Worm (Caenorhabditis elegans) whole organism, young adult: ENCODE results near the gene C17G10.6.
A peak's percentile ranks its signal among the peaks of the same experiment; 100 is the strongest.

ENCODE experiments used
- B0336.3 ChIP-seq: fragments of 200-800 bp; sonication (Bioruptor generic); IDR thresholded peaks from 2 replicates; pipeline ENCODE4 v1.3.6; 2022; ENCODE audit warnings: missing genetic modification characterization, missing compliant biosample characterization
- C17E4.6 ChIP-seq: fragments of 200-800 bp; sonication (Bioruptor generic); IDR thresholded peaks from 2 replicates; pipeline ENCODE4 v1.3.6; 2022; ENCODE audit warnings: missing genetic modification reagents, missing genetic modification characterization, missing compliant biosample characterization
- F49E8.2 ChIP-seq: sonication (generic microtip); optimal IDR thresholded peaks from 3 replicates; lab custom pipeline; 2017; ENCODE audit warnings: missing genetic modification characterization, mild to moderate bottlenecking, missing compliant biosample characterization, antibody characterized with exemption, moderate library complexity; ENCODE audit not compliant: insufficient read depth
- Y53F4B.3 ChIP-seq: fragments of 200-800 bp; sonication (Bioruptor generic); IDR thresholded peaks from 2 replicates; pipeline ENCODE4 v1.3.6; 2022; ENCODE audit warnings: missing genetic modification reagents, missing genetic modification characterization, missing compliant biosample characterization
- Y53G8AR.9 ChIP-seq: fragments of 200-800 bp; sonication (Bioruptor generic); conservative IDR thresholded peaks from 2 replicates; pipeline ENCODE4 v1.3.6; 2022; ENCODE audit warnings: missing genetic modification reagents, missing genetic modification characterization, missing compliant biosample characterization
- ZK185.1 ChIP-seq: sonication (generic microtip); optimal IDR thresholded peaks from 2 replicates; lab custom pipeline; 2016; ENCODE audit warnings: mild to moderate bottlenecking, missing genetic modification characterization, missing compliant biosample characterization; ENCODE audit not compliant: poor library complexity, severe bottlenecking
- bed-1 ChIP-seq: fragments of 200-800 bp; sonication (Bioruptor generic); IDR thresholded peaks from 2 replicates; pipeline ENCODE4 v1.3.6; 2022; ENCODE audit warnings: missing genetic modification reagents, missing genetic modification characterization, missing compliant biosample characterization
- ccch-3 ChIP-seq: fragments of 200-800 bp; sonication (Bioruptor generic); optimal IDR thresholded peaks from 2 replicates; lab custom pipeline; 2018; ENCODE audit warnings: mild to moderate bottlenecking, missing genetic modification characterization, missing compliant biosample characterization
- die-1 ChIP-seq: sonication (generic microtip); optimal IDR thresholded peaks from 2 replicates; lab custom pipeline; 2016; ENCODE audit warnings: missing genotype, mild to moderate bottlenecking, missing genetic modification characterization, missing compliant biosample characterization
- dox-1 ChIP-seq: fragments of 200-800 bp; sonication (Bioruptor generic); IDR thresholded peaks from 2 replicates; pipeline ENCODE4 v1.3.6; 2022; ENCODE audit warnings: missing genetic modification reagents, missing genetic modification characterization, missing compliant biosample characterization
- dpff-1 ChIP-seq: sonication (generic microtip); optimal IDR thresholded peaks from 2 replicates; lab custom pipeline; 2017; ENCODE audit warnings: mild to moderate bottlenecking, missing genetic modification characterization, missing compliant biosample characterization
- efl-1 ChIP-seq: fragments of 150-350 bp; optimal IDR thresholded peaks from 2 replicates; lab custom pipeline; 2014; ENCODE audit warnings: missing biosample characterization, missing genetic modification reagents, missing genetic modification characterization
- egl-44 ChIP-seq: fragments of 200-800 bp; sonication (Bioruptor generic); IDR thresholded peaks from 2 replicates; pipeline ENCODE4 v1.3.6; 2022; ENCODE audit warnings: missing genetic modification reagents, missing genetic modification characterization, missing compliant biosample characterization
- egrh-3 ChIP-seq: fragments of 200-800 bp; sonication (Bioruptor generic); IDR thresholded peaks from 2 replicates; pipeline ENCODE4 v1.3.6; 2022; ENCODE audit warnings: missing genetic modification reagents, missing genetic modification characterization, missing compliant biosample characterization
- ekl-4 ChIP-seq: fragments of 200-800 bp; sonication (Bioruptor generic); IDR thresholded peaks from 2 replicates; pipeline ENCODE4 v1.3.6; 2022; ENCODE audit warnings: missing genetic modification reagents, missing genetic modification characterization, missing compliant biosample characterization
- him-1 ChIP-seq: sonication (generic microtip); optimal IDR thresholded peaks from 2 replicates; lab custom pipeline; 2016; ENCODE audit warnings: missing genotype, missing genetic modification reagents, missing genetic modification characterization, missing compliant biosample characterization
- hlh-26 ChIP-seq: fragments of 200-800 bp; sonication (Bioruptor generic); conservative IDR thresholded peaks from 2 replicates; pipeline ENCODE4 v1.3.6; 2022; ENCODE audit warnings: missing genetic modification reagents, missing genetic modification characterization, missing compliant biosample characterization
- hmg-1.2 ChIP-seq: fragments of 200-800 bp; sonication (Bioruptor generic); IDR thresholded peaks from 2 replicates; pipeline ENCODE4 v1.3.6; 2022; ENCODE audit warnings: missing genetic modification reagents, missing genetic modification characterization, missing compliant biosample characterization
- hmg-20 ChIP-seq: fragments of 200-800 bp; sonication (Bioruptor generic); IDR thresholded peaks from 2 replicates; pipeline ENCODE4 v1.3.6; 2022; ENCODE audit warnings: missing genetic modification reagents, missing genetic modification characterization, missing compliant biosample characterization
- lag-1 ChIP-seq: fragments of 200-800 bp; sonication (Bioruptor generic); IDR thresholded peaks from 2 replicates; pipeline ENCODE4 v1.3.6; 2022; ENCODE audit warnings: missing genetic modification reagents, missing genetic modification characterization, missing compliant biosample characterization
- lin-26 ChIP-seq: fragments of 200-800 bp; sonication (Bioruptor generic); IDR thresholded peaks from 2 replicates; pipeline ENCODE4 v1.3.6; 2022; ENCODE audit warnings: missing genetic modification reagents, missing genetic modification characterization, missing compliant biosample characterization
- lin-35 ChIP-seq, 3 experiments: fragments of 150-350 bp in 2 of 3; sonication (generic microtip) in 1 of 3; optimal IDR thresholded peaks; 2 replicates each; lab custom pipeline; 2014 to 2018; ENCODE audit warnings: missing biosample characterization in 3 of 3, missing genetic modification characterization in 3 of 3, missing genetic modification reagents in 3 of 3
- lin-54 ChIP-seq: fragments of 200-800 bp; sonication (Bioruptor generic); optimal IDR thresholded peaks from 2 replicates; lab custom pipeline; 2018; ENCODE audit warnings: mild to moderate bottlenecking, missing genetic modification characterization, missing compliant biosample characterization
- lir-1 ChIP-seq: fragments of 200-800 bp; sonication (Bioruptor generic); conservative IDR thresholded peaks from 2 replicates; pipeline ENCODE4 v1.3.6; 2022; ENCODE audit warnings: missing genetic modification reagents, missing genetic modification characterization, missing compliant biosample characterization
- lsl-1 ChIP-seq: fragments of 200-800 bp; sonication (Bioruptor generic); optimal IDR thresholded peaks from 2 replicates; lab custom pipeline; 2018; ENCODE audit warnings: mild to moderate bottlenecking, missing genetic modification characterization, moderate library complexity, missing compliant biosample characterization
- madf-8 ChIP-seq: fragments of 200-800 bp; sonication (Bioruptor generic); conservative IDR thresholded peaks from 2 replicates; pipeline ENCODE4 v1.3.6; 2022; ENCODE audit warnings: missing genetic modification reagents, missing genetic modification characterization, missing compliant biosample characterization
- mcd-1 ChIP-seq: fragments of 200-800 bp; sonication (Bioruptor generic); IDR thresholded peaks from 2 replicates; pipeline ENCODE4 v1.3.6; 2022; ENCODE audit warnings: missing genetic modification reagents, missing genetic modification characterization, missing compliant biosample characterization
- mel-28 ChIP-seq: sonication (generic microtip); optimal IDR thresholded peaks from 2 replicates; lab custom pipeline; 2016; ENCODE audit warnings: borderline replicate concordance, mild to moderate bottlenecking, missing genetic modification characterization, missing compliant biosample characterization
- pbrm-1 ChIP-seq: fragments of 200-800 bp; sonication (Bioruptor generic); IDR thresholded peaks from 2 replicates; pipeline ENCODE4 v1.3.6; 2022; ENCODE audit warnings: missing genetic modification reagents, missing genetic modification characterization, missing compliant biosample characterization
- pha-4 ChIP-seq: fragments of 150-350 bp; sonication (generic microtip); optimal IDR thresholded peaks from 2 replicates; lab custom pipeline; 2014; ENCODE audit warnings: missing biosample characterization, missing genetic modification reagents, missing genetic modification characterization
- snpc-1.1 ChIP-seq: sonication (generic microtip); optimal IDR thresholded peaks from 2 replicates; lab custom pipeline; 2017; ENCODE audit warnings: missing genetic modification characterization, mild to moderate bottlenecking, missing compliant biosample characterization, antibody characterized with exemption, moderate library complexity, missing genotype, missing genetic modification reagents; ENCODE audit not compliant: insufficient read depth
- snpc-3.4 ChIP-seq: sonication (generic microtip); optimal IDR thresholded peaks from 2 replicates; lab custom pipeline; 2017; ENCODE audit warnings: missing genetic modification characterization, mild to moderate bottlenecking, missing compliant biosample characterization, antibody characterized with exemption, moderate library complexity, missing genotype, missing genetic modification reagents
- snpc-4 ChIP-seq, 5 experiments: fragments of 150-350 bp in 1 of 5; sonication (generic microtip) in 4 of 5; optimal IDR thresholded peaks; 2 replicates each; lab custom pipeline; 2014 to 2018; ENCODE audit warnings: missing genetic modification characterization in 5 of 5, missing biosample characterization in 3 of 5, antibody characterized with exemption in 2 of 5, mild to moderate bottlenecking in 2 of 5, missing compliant biosample characterization in 2 of 5, missing genotype in 2 of 5, moderate library complexity in 2 of 5, missing genetic modification reagents in 1 of 5
- somi-1 ChIP-seq: fragments of 200-800 bp; sonication (Bioruptor generic); optimal IDR thresholded peaks from 2 replicates; lab custom pipeline; 2018; ENCODE audit warnings: mild to moderate bottlenecking, missing genetic modification characterization, missing compliant biosample characterization
- tbp1 ChIP-seq: fragments of 200-800 bp; sonication (Bioruptor generic); optimal IDR thresholded peaks from 2 replicates; lab custom pipeline; 2018; ENCODE audit warnings: mild to moderate bottlenecking, missing genetic modification characterization, missing compliant biosample characterization
- tbx-9 ChIP-seq: sonication (generic microtip); optimal IDR thresholded peaks from 2 replicates; lab custom pipeline; 2016; ENCODE audit warnings: borderline replicate concordance, missing genetic modification characterization, inconsistent platforms, missing compliant biosample characterization
- zfh-2 ChIP-seq: fragments of 200-800 bp; sonication (Bioruptor generic); conservative IDR thresholded peaks from 2 replicates; pipeline ENCODE4 v1.3.6; 2022; ENCODE audit warnings: missing genetic modification reagents, missing genetic modification characterization, missing compliant biosample characterization
- ztf-18 ChIP-seq: sonication (generic microtip); optimal IDR thresholded peaks from 2 replicates; lab custom pipeline; 2016; ENCODE audit warnings: missing genotype, mild to moderate bottlenecking, missing genetic modification characterization, missing compliant biosample characterization
- ztf-28 ChIP-seq: fragments of 200-800 bp; sonication (Bioruptor generic); IDR thresholded peaks from 2 replicates; pipeline ENCODE4 v1.3.6; 2022; ENCODE audit warnings: missing genetic modification reagents, missing genetic modification characterization, missing compliant biosample characterization
- ztf-3 ChIP-seq: fragments of 200-800 bp; sonication (Bioruptor generic); optimal IDR thresholded peaks from 2 replicates; lab custom pipeline; 2018; ENCODE audit warnings: mild to moderate bottlenecking, missing genetic modification characterization, missing compliant biosample characterization

Gene C17G10.6

DNA sequence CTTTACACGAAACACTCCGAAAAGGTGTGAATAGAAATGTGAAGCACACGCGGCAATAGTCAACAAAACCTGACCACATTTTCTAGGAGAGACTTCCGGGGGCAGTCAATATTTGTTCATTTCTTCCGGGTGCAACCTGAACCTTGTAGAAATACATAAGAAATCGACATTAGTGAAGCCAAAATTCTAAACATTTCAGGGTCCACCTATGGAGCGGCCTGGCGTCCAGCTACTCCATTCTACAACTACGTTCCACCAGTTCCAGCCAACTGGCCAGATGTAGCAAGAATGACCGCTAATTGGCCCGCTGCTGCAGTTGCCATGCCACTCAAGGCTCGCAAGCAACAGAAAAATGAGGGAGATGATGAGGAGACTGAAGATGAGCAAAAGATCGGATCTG lies 23.9 kb downstream of the C17G10.6 start:
- TF ChIP-seq bed-1 (GFP tag; lab: Robert Waterston, UW), result 0 out of 2 replicates have a peak, but pooled peaks have one; percentile 56
- TF ChIP-seq pha-4 (tag; lab: Kevin White, UChicago), result no peak

DNA sequence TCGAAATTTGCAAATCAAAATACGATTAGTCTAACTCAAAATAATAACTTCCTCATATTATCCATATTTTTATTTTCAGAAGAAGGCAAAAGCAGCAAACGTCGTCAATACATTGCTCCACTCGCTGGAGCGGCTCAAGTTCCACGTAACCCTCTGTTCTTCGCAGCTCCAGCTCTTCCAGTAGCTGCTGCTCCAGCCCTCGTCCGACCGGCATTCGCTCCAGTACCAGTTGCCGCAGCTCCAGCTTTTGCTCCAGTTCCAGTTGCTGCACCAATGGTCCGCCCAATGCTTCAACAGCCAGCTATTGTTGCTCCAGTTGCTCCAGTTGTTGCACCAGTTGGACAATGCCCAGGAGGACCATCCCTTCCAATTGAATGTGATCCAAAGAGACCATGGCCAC lies 24.4 kb downstream of the C17G10.6 start:
- TF ChIP-seq dpff-1 (tag; lab: Kevin White, UChicago) (no peak), zfh-2 (peak; percentile 74; the same call in 1 of the 2 replicates), egrh-3 (GFP tag; lab: Robert Waterston, UW) (peak; percentile 76)
- TF ChIP-seq, all 124 proteins: peak for 2

DNA sequence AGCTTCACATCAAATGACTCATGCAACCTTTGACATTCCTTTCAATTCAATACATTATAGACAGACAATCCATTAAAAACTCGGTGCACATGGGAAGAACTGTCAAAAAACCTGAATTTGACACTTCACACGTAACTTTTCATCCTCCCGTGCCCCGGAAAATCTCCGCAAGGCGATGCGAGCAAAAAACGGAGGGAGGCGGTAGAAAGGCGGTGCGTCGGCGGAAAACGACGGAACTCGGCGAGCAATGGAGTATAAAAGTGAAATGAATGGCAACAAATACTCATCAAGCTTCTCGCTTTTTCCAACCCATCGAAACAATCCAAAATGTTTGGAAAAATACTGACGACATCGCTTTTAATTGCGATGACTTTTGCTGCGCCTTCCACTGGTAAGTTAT lies 25.1 kb downstream of the C17G10.6 start, which contains the start of gene T25E4.1:
Gene T25E4.1 (plus strand): TSS at position 301 of the 400 bp plus-strand sequence.
- TF ChIP-seq die-1 (tag; lab: Kevin White, UChicago) (no peak), hlh-26 (GFP tag; lab: Robert Waterston, UW) (no peak), ZK185.1 (tag; lab: Kevin White, UChicago) (no peak), tbx-9 (tag; lab: Kevin White, UChicago) (no peak), pbrm-1 (GFP tag; lab: Robert Waterston, UW) (no peak), mcd-1 (GFP tag; lab: Robert Waterston, UW) (no peak), B0336.3 (GFP tag; lab: Robert Waterston, UW) (no peak), dox-1 (GFP tag; lab: Robert Waterston, UW) (no peak), ztf-3 (GFP tag; lab: Kevin White, UChicago) (no peak), lsl-1 (GFP tag; lab: Kevin White, UChicago) (no peak), mel-28 (tag; lab: Kevin White, UChicago) (no peak), madf-8 (GFP tag; lab: Robert Waterston, UW) (no peak), snpc-4 (GFP tag; optimal IDR thresholded peaks at IDR 0.05; lab: Kevin White, UChicago) (no peak), snpc-4 (tag; optimal IDR thresholded peaks at IDR 0.05; lab: Kevin White, UChicago) (no peak), ztf-18 (tag; lab: Kevin White, UChicago) (no peak), hmg-1.2 (no peak), efl-1 (GFP tag; lab: Kevin White, UChicago) (no peak), C17E4.6 (no peak), ekl-4 (GFP tag; lab: Robert Waterston, UW) (no peak)

DNA sequence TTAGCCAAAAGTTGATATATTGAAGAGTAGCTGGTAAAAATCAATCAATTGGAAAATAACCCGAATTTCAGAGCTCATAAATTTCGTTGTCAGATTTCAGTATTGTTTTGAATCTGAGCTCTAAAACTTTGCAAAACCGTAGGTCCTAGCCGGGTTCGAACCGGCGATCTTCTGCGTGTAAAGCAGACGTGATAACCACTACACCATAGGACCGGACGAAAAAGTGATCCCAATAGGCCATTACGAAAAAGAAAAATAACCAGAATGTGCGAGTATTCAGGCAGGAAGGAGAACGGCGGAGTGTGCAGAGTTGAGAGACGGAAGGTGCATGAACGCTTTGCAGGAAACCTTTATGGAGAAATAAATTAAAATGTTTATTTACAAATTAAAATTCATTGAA lies 26.0 kb downstream of the C17G10.6 start:
- TF ChIP-seq egrh-3 (GFP tag; lab: Robert Waterston, UW) (no peak), lin-35 (GFP tag; optimal IDR thresholded peaks at IDR 0.05; lab: Kevin White, UChicago) (peak in 1 of 3 experiments; percentile 62), lir-1 (GFP tag; lab: Robert Waterston, UW) (no peak), lag-1 (no peak), pha-4 (tag; lab: Kevin White, UChicago) (no peak), dox-1 (GFP tag; lab: Robert Waterston, UW) (peak; percentile 71), egl-44 (no peak), ccch-3 (no peak), Y53G8AR.9 (no peak), ztf-28 (GFP tag; lab: Robert Waterston, UW) (no peak), him-1 (tag; lab: Kevin White, UChicago) (peak; percentile 80), tbp1 (GFP tag; lab: Kevin White, UChicago) (peak; percentile 99), hlh-26 (GFP tag; lab: Robert Waterston, UW) (no peak), somi-1 (GFP tag; lab: Kevin White, UChicago) (no peak), snpc-1.1 (tag; lab: Kevin White, UChicago) (no peak), lin-54 (GFP tag; lab: Kevin White, UChicago) (peak; percentile 58), F49E8.2 (tag; lab: Kevin White, UChicago) (no peak), pbrm-1 (GFP tag; lab: Robert Waterston, UW) (no peak), hmg-20 (GFP tag; lab: Robert Waterston, UW) (no peak), B0336.3 (GFP tag; lab: Robert Waterston, UW) (0 out of 2 replicates have a peak, but pooled peaks have one; percentile 28), Y53F4B.3 (0 out of 2 replicates have a peak, but pooled peaks have one; percentile 30), tbx-9 (tag; lab: Kevin White, UChicago) (no peak), lin-26 (GFP tag; lab: Robert Waterston, UW) (peak; percentile 86), snpc-3.4 (tag; lab: Kevin White, UChicago) (peak; percentile 22), mcd-1 (GFP tag; lab: Robert Waterston, UW) (0 out of 2 replicates have a peak, but pooled peaks have one; percentile 46)
